Worm (Caenorhabditis elegans) whole organism, young adult: ENCODE measurements around the gene fbxa-26.

ENCODE experiments used
- snpc-1.1 ChIP-seq: sonication (generic microtip); optimal IDR thresholded peaks from 2 replicates; lab custom pipeline; 2017; ENCODE audit warnings: missing genetic modification characterization, mild to moderate bottlenecking, missing compliant biosample characterization, antibody characterized with exemption, moderate library complexity, missing genotype, missing genetic modification reagents; ENCODE audit not compliant: insufficient read depth
- ztf-18 ChIP-seq: sonication (generic microtip); optimal IDR thresholded peaks from 2 replicates; lab custom pipeline; 2016; ENCODE audit warnings: missing genotype, mild to moderate bottlenecking, missing genetic modification characterization, missing compliant biosample characterization

DNA sequence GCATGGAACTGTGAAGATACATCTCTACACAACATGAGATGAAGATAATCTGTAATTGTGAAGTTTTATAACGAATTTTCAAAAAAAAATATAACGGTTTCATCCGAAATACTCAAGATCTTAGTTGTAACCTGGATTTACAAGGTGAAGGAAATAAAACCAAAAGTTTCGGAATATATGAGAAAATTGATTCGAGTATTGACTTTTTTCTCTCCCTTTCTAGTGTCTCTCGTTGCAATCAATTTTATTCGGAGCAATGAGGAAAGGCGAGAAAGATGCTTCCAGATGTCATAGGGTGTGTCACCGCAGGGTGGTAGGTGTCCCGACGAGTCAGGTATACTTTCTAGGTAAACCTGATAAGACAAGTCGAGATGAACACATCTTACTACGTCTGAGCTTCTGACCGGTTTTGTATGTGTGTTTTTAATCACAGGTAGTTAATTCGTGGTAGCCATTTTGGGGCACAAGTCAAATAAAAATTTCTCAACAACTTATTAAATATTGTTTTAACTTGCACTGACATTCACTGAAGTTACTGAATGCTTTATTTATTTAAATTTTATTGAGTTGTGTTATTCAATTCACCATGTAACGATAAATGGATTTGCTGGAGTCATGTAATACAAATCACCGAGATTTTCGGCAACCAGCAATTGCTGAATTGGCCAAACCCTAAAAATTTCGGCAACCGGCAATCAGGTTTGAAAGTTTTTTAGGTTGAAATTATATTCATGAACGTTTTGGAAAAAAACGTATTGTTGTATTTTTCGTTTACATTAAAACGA is 46.1 kb upstream of the fbxa-26 start, which contains the start of gene pals-20:
- TF ChIP-seq snpc-1.1 (tag; lab: Kevin White, UChicago) (no peak), ztf-18 (tag; lab: Kevin White, UChicago) (no peak)
